Worm (Caenorhabditis elegans): ENCODE results near the gene F13H10.8.

The F13H10.8 gene

ce11 chrIV:11025941-11026340, 5.6 kb downstream of the F13H10.8 start (continued):
- TF ChIP-seq sptf-1 (tag; optimal IDR thresholded peaks at IDR 0.05), result peak; percentile 99

ce11 chrIV:11026648-11027047, 6.3 kb downstream of the F13H10.8 start:
- peak; percentile 35 for TF ChIP-seq ceh-39 (tag; optimal IDR thresholded peaks at IDR 0.05)
- no peak for TF ChIP-seq nhr-2 (tag; optimal IDR thresholded peaks at IDR 0.05)
- TF ChIP-seq mab-5 (tag; optimal IDR thresholded peaks at IDR 0.05), result no peak
- TF ChIP-seq blmp-1 (tag; optimal IDR thresholded peaks at IDR 0.05), result no peak
- peak; percentile 44 for TF ChIP-seq ces-1 (GFP tag; optimal IDR thresholded peaks at IDR 0.05)
- TF ChIP-seq pha-4 (tag; optimal IDR thresholded peaks at IDR 0.05), result peak; percentile 7

- TF ChIP-seq ztf-11 (tag; optimal IDR thresholded peaks at IDR 0.05) (no peak), elt-1 (tag; optimal IDR thresholded peaks at IDR 0.05; ENCODE audit: borderline replicate concordance, insufficient read depth) (peak; percentile 72), nhr-2 (tag; optimal IDR thresholded peaks at IDR 0.05) (no peak), blmp-1 (tag; optimal IDR thresholded peaks at IDR 0.05) (no peak), unc-62 (GFP tag; optimal IDR thresholded peaks at IDR 0.05) (peak; percentile 98), ceh-83 (GFP tag; optimal IDR thresholded peaks at IDR 0.05) (no peak), mls-2 (tag; optimal IDR thresholded peaks at IDR 0.05) (peak; percentile 84), M03D4.4 (tag; optimal IDR thresholded peaks at IDR 0.05) (peak; percentile 23), flh-1 (GFP tag; optimal IDR thresholded peaks at IDR 0.05) (no peak), elt-3 (tag; optimal IDR thresholded peaks at IDR 0.05) (peak; percentile 38), nhr-237 (tag; optimal IDR thresholded peaks at IDR 0.05) (no peak), unc-120 (tag; optimal IDR thresholded peaks at IDR 0.05; ENCODE audit: poor library complexity, severe bottlenecking) (peak; percentile 42), nhr-12 (tag; optimal IDR thresholded peaks at IDR 0.05) (no peak), nhr-28 (tag; optimal IDR thresholded peaks at IDR 0.05) (no peak), unc-39 (tag; optimal IDR thresholded peaks at IDR 0.05) (no peak), pha-4 (tag; optimal IDR thresholded peaks at IDR 0.05) (peak; percentile 97), lin-13 (tag; optimal IDR thresholded peaks at IDR 0.05) (peak; percentile 90), ces-1 (GFP tag; optimal IDR thresholded peaks at IDR 0.05) (peak; percentile 72), lsy-2 (tag; optimal IDR thresholded peaks at IDR 0.05) (peak; percentile 71), nhr-76 (tag; optimal IDR thresholded peaks at IDR 0.05) (no peak), sem-2 (GFP tag; optimal IDR thresholded peaks at IDR 0.05) (no peak), mep-1 (tag; optimal IDR thresholded peaks at IDR 0.05) (peak; percentile 80), drap-1 (GFP tag; optimal IDR thresholded peaks at IDR 0.05) (peak; percentile 1), hlh-1 (tag; optimal IDR thresholded peaks at IDR 0.05) (peak; percentile 6), cnd-1 (tag; optimal IDR thresholded peaks at IDR 0.05) (peak; percentile 35), sptf-1 (tag; optimal IDR thresholded peaks at IDR 0.05) (no peak), lin-32 (GFP tag; optimal IDR thresholded peaks at IDR 0.05) (peak; percentile 5), ceh-39 (tag; optimal IDR thresholded peaks at IDR 0.05) (peak; percentile 69)
Observed at ce11 chrIV:11027560-11027959, 7.2 kb downstream of the F13H10.8 start.

ce11 chrIV:11029412-11029811, 9.1 kb downstream of the F13H10.8 start, which contains the start of gene hrg-5:
hrg-5 (minus strand) TSS chrIV:11029428.
- TF ChIP-seq zip-8 (tag; optimal IDR thresholded peaks at IDR 0.05) (no peak), mep-1 (tag; optimal IDR thresholded peaks at IDR 0.05) (no peak), M03D4.4 (tag; optimal IDR thresholded peaks at IDR 0.05) (no peak), nhr-12 (tag; optimal IDR thresholded peaks at IDR 0.05) (no peak), sem-2 (GFP tag; optimal IDR thresholded peaks at IDR 0.05) (no peak), elt-3 (tag; optimal IDR thresholded peaks at IDR 0.05) (no peak), nhr-2 (tag; optimal IDR thresholded peaks at IDR 0.05) (no peak), hlh-1 (tag; optimal IDR thresholded peaks at IDR 0.05) (no peak), snpc-4 (tag; optimal IDR thresholded peaks at IDR 0.05) (no peak), lin-13 (tag; optimal IDR thresholded peaks at IDR 0.05) (no peak), mls-2 (tag; optimal IDR thresholded peaks at IDR 0.05) (no peak), nhr-76 (tag; optimal IDR thresholded peaks at IDR 0.05) (no peak), tbx-8 (GFP tag; optimal IDR thresholded peaks at IDR 0.05) (no peak), nhr-28 (tag; optimal IDR thresholded peaks at IDR 0.05) (no peak), ham-2 (GFP tag; optimal IDR thresholded peaks at IDR 0.05) (no peak), flh-1 (GFP tag; optimal IDR thresholded peaks at IDR 0.05) (no peak), unc-39 (tag; optimal IDR thresholded peaks at IDR 0.05) (no peak)

- no peak for TF ChIP-seq cnd-1 (tag; optimal IDR thresholded peaks at IDR 0.05)
- no peak for TF ChIP-seq unc-62 (GFP tag; optimal IDR thresholded peaks at IDR 0.05)
- TF ChIP-seq ceh-43 (GFP tag; optimal IDR thresholded peaks at IDR 0.05), result no peak
- no peak for TF ChIP-seq unc-120 (tag; optimal IDR thresholded peaks at IDR 0.05; ENCODE audit: poor library complexity, severe bottlenecking)
- TF ChIP-seq ceh-83 (GFP tag; optimal IDR thresholded peaks at IDR 0.05), result no peak
Observed at ce11 chrIV:11030117-11030516, 9.8 kb downstream of the F13H10.8 start.

All from whole organism, mixed stage, embryonic.